Fruit fly (Drosophila melanogaster) whole organism, embryonic: Measurements from ENCODE around the gene CG32971.
A peak's percentile ranks its signal among the peaks of the same experiment; 100 is the strongest.

Experiments
- Asciz ChIP-seq: fragments of 200-800 bp; sonication (Bioruptor generic); optimal IDR thresholded peaks from 2 replicates; lab custom pipeline; 2017; ENCODE audit warnings: missing biosample characterization, mild to moderate bottlenecking, missing genetic modification characterization, missing genetic modification reagents
- Bgb ChIP-seq: fragments of 200-800 bp; sonication (Bioruptor generic); IDR thresholded peaks from 2 replicates; pipeline ENCODE4 v1.3.6; 2022; ENCODE audit warnings: missing biosample characterization, missing genetic modification characterization; ENCODE audit not compliant: partially characterized antibody
- CG1024 ChIP-seq: fragments of 200-800 bp; sonication (Bioruptor generic); IDR thresholded peaks from 2 replicates; pipeline ENCODE4 v1.3.6; 2022; ENCODE audit warnings: missing biosample characterization, missing genetic modification characterization
- CG10979 ChIP-seq: fragments of 200-800 bp; sonication (Bioruptor generic); optimal IDR thresholded peaks from 2 replicates; lab custom pipeline; 2018; ENCODE audit warnings: missing biosample characterization, mild to moderate bottlenecking, missing genetic modification characterization, moderate library complexity
- CG11085 ChIP-seq: fragments of 200-800 bp; sonication (Bioruptor generic); IDR thresholded peaks from 2 replicates; pipeline ENCODE4 v1.3.6; 2022; ENCODE audit warnings: missing biosample characterization, missing genetic modification characterization
- CG11247 ChIP-seq: fragments of 200-800 bp; sonication (Bioruptor generic); IDR thresholded peaks from 2 replicates; pipeline ENCODE4 v1.3.6; 2022; ENCODE audit warnings: missing biosample characterization, missing genetic modification characterization
- CG11398 ChIP-seq: fragments of 200-800 bp; sonication (Bioruptor generic); optimal IDR thresholded peaks from 2 replicates; lab custom pipeline; 2016; ENCODE audit warnings: missing biosample characterization, missing genetic modification characterization
- CG12769 ChIP-seq: fragments of 200-800 bp; sonication (Bioruptor generic); optimal IDR thresholded peaks from 2 replicates; lab custom pipeline; 2019; ENCODE audit warnings: missing biosample characterization, mild to moderate bottlenecking, missing genetic modification characterization, moderate library complexity
- CG12942 ChIP-seq: fragments of 200-800 bp; sonication (Bioruptor generic); optimal IDR thresholded peaks from 3 replicates; lab custom pipeline; 2016; ENCODE audit warnings: missing biosample characterization, missing genetic modification characterization
- CG14667 ChIP-seq: fragments of 200-800 bp; sonication (Bioruptor generic); IDR thresholded peaks from 2 replicates; pipeline ENCODE4 v1.3.6; 2022; ENCODE audit warnings: missing biosample characterization, missing genetic modification characterization
- CG15479 ChIP-seq: fragments of 200-800 bp; sonication (Bioruptor generic); optimal IDR thresholded peaks from 3 replicates; lab custom pipeline; 2019; ENCODE audit warnings: missing biosample characterization, mild to moderate bottlenecking, missing genetic modification characterization, moderate library complexity
- CG17186 ChIP-seq: fragments of 200-800 bp; sonication (Bioruptor generic); optimal IDR thresholded peaks from 3 replicates; lab custom pipeline; 2017; ENCODE audit warnings: missing biosample characterization, missing genetic modification reagents, missing genetic modification characterization
- CG18011 ChIP-seq: fragments of 200-800 bp; sonication (Bioruptor generic); optimal IDR thresholded peaks from 2 replicates; lab custom pipeline; 2017; ENCODE audit warnings: missing biosample characterization, missing genetic modification characterization, mild to moderate bottlenecking, moderate library complexity, missing genotype
- CG2120 ChIP-seq: fragments of 200-800 bp; sonication (Bioruptor generic); optimal IDR thresholded peaks from 3 replicates; lab custom pipeline; 2016; ENCODE audit warnings: missing biosample characterization, missing genetic modification characterization
- CG2202 ChIP-seq: fragments of 200-800 bp; sonication (Bioruptor generic); optimal IDR thresholded peaks from 2 replicates; lab custom pipeline; 2018; ENCODE audit warnings: missing biosample characterization, mild to moderate bottlenecking, missing genetic modification characterization
- CG2678 ChIP-seq: fragments of 200-800 bp; sonication (Bioruptor generic); optimal IDR thresholded peaks from 3 replicates; lab custom pipeline; 2019; ENCODE audit warnings: missing biosample characterization, mild to moderate bottlenecking, missing genetic modification characterization, moderate library complexity
- CG2889 ChIP-seq: fragments of 200-800 bp; sonication (Bioruptor generic); IDR thresholded peaks from 3 replicates; pipeline ENCODE4 v1.3.6; 2022; ENCODE audit warnings: missing biosample characterization, missing genetic modification characterization
- CG3407 ChIP-seq: fragments of 200-800 bp; sonication (Bioruptor generic); optimal IDR thresholded peaks from 2 replicates; lab custom pipeline; 2018; ENCODE audit warnings: missing biosample characterization, mild to moderate bottlenecking, missing genetic modification characterization
- CG4854 ChIP-seq: fragments of 200-800 bp; sonication (Bioruptor generic); optimal IDR thresholded peaks from 2 replicates; lab custom pipeline; 2016; ENCODE audit warnings: missing biosample characterization, missing genetic modification characterization, inconsistent platforms
- CG6254 ChIP-seq: fragments of 200-800 bp; sonication (Bioruptor generic); optimal IDR thresholded peaks from 3 replicates; lab custom pipeline; 2017; ENCODE audit warnings: mild to moderate bottlenecking, missing biosample characterization, missing genetic modification reagents, missing genetic modification characterization
- CG6689 ChIP-seq: fragments of 200-800 bp; sonication (Bioruptor generic); IDR thresholded peaks from 2 replicates; pipeline ENCODE4 v1.3.6; 2022; ENCODE audit warnings: missing biosample characterization, missing genetic modification characterization
- CG6765 ChIP-seq: fragments of 200-800 bp; sonication (Bioruptor generic); optimal IDR thresholded peaks from 3 replicates; lab custom pipeline; 2017; ENCODE audit warnings: missing biosample characterization, mild to moderate bottlenecking, missing genetic modification characterization
- CG6813 ChIP-seq: fragments of 200-800 bp; sonication (Bioruptor generic); optimal IDR thresholded peaks from 2 replicates; lab custom pipeline; 2017; ENCODE audit warnings: missing biosample characterization, missing genetic modification characterization, mild to moderate bottlenecking, moderate library complexity, missing genetic modification reagents
- CG7928 ChIP-seq: fragments of 200-800 bp; sonication (Bioruptor generic); optimal IDR thresholded peaks from 2 replicates; lab custom pipeline; 2017; ENCODE audit warnings: missing biosample characterization, mild to moderate bottlenecking, missing genetic modification characterization
- CG7987 ChIP-seq: fragments of 200-800 bp; sonication (Bioruptor generic); optimal IDR thresholded peaks from 2 replicates; lab custom pipeline; 2018; ENCODE audit warnings: missing biosample characterization, mild to moderate bottlenecking, missing genetic modification characterization, moderate library complexity
- CG8388 ChIP-seq: fragments of 200-800 bp; sonication (Bioruptor generic); optimal IDR thresholded peaks from 2 replicates; lab custom pipeline; 2019; ENCODE audit warnings: missing biosample characterization, mild to moderate bottlenecking, missing genetic modification characterization, moderate library complexity
- CG8478 ChIP-seq: fragments of >200 bp; optimal IDR thresholded peaks from 2 replicates; lab custom pipeline; 2018
- CG8924 ChIP-seq: fragments of 200-800 bp; optimal IDR thresholded peaks from 3 replicates; lab custom pipeline; 2019; ENCODE audit warnings: missing biosample characterization, mild to moderate bottlenecking, missing genetic modification characterization, moderate library complexity
- Camta ChIP-seq: fragments of 200-800 bp; sonication (Bioruptor generic); optimal IDR thresholded peaks from 2 replicates; lab custom pipeline; 2016; ENCODE audit warnings: missing biosample characterization, missing genetic modification characterization
- Fer1 ChIP-seq: fragments of 200-800 bp; sonication (Bioruptor generic); optimal IDR thresholded peaks from 2 replicates; lab custom pipeline; 2017; ENCODE audit warnings: missing biosample characterization, mild to moderate bottlenecking, missing genetic modification characterization
- HmgD ChIP-seq: fragments of 200-800 bp; sonication (Bioruptor generic); optimal IDR thresholded peaks from 3 replicates; lab custom pipeline; 2016; ENCODE audit warnings: missing biosample characterization, missing genetic modification characterization
- Hmx ChIP-seq: fragments of 200-800 bp; sonication (Bioruptor generic); optimal IDR thresholded peaks from 2 replicates; lab custom pipeline; 2016; ENCODE audit warnings: missing biosample characterization, missing genetic modification characterization
- Mrtf ChIP-seq: fragments of 200-800 bp; sonication (Bioruptor generic); IDR thresholded peaks from 3 replicates; pipeline ENCODE4 v1.3.6; 2022; ENCODE audit warnings: missing biosample characterization, missing genetic modification characterization
- NC2α ChIP-seq: fragments of 200-800 bp; sonication (Bioruptor generic); optimal IDR thresholded peaks from 2 replicates; lab custom pipeline; 2016; ENCODE audit warnings: missing biosample characterization, missing genetic modification characterization
- NFAT ChIP-seq: fragments of 200-800 bp; sonication (Bioruptor generic); IDR thresholded peaks from 2 replicates; pipeline ENCODE4 v1.3.6; 2022; ENCODE audit warnings: missing biosample characterization, missing genetic modification characterization
- Sox100B ChIP-seq: fragments of 200-800 bp; sonication (Bioruptor generic); optimal IDR thresholded peaks from 3 replicates; lab custom pipeline; 2018; ENCODE audit warnings: missing biosample characterization, mild to moderate bottlenecking, missing genetic modification characterization
- Xrp1 ChIP-seq: fragments of 200-800 bp; sonication (Bioruptor generic); IDR thresholded peaks from 2 replicates; pipeline ENCODE4 v1.3.6; 2022; ENCODE audit warnings: missing biosample characterization, missing genetic modification characterization
- ac ChIP-seq: fragments of 200-800 bp; sonication (Bioruptor generic); optimal IDR thresholded peaks from 3 replicates; lab custom pipeline; 2017; ENCODE audit warnings: missing biosample characterization, mild to moderate bottlenecking, missing genetic modification characterization
- ase ChIP-seq: fragments of 200-800 bp; sonication (Bioruptor generic); IDR thresholded peaks from 3 replicates; pipeline ENCODE4 v1.3.6; 2022; ENCODE audit warnings: missing biosample characterization, missing genetic modification characterization
- bbx ChIP-seq: fragments of 200-800 bp; sonication (Bioruptor generic); IDR thresholded peaks from 2 replicates; pipeline ENCODE4 v1.3.6; 2022; ENCODE audit warnings: missing biosample characterization, missing genetic modification characterization; ENCODE audit not compliant: partially characterized antibody
- ci ChIP-seq: fragments of 200-800 bp; sonication (Bioruptor generic); IDR thresholded peaks from 3 replicates; pipeline ENCODE4 v1.3.6; 2022; ENCODE audit warnings: missing biosample characterization, missing genetic modification characterization
- dimm ChIP-seq: fragments of 200-800 bp; sonication (Bioruptor generic); IDR thresholded peaks from 2 replicates; pipeline ENCODE4 v1.3.6; 2022; ENCODE audit warnings: missing biosample characterization, missing genetic modification characterization
- fd102C ChIP-seq: fragments of 200-800 bp; sonication (Bioruptor generic); optimal IDR thresholded peaks from 2 replicates; lab custom pipeline; 2018; ENCODE audit warnings: missing biosample characterization, mild to moderate bottlenecking, missing genetic modification characterization, moderate library complexity
- gt ChIP-seq: fragments of 200-800 bp; sonication (Bioruptor generic); IDR thresholded peaks from 2 replicates; pipeline ENCODE4 v1.3.6; 2022; ENCODE audit warnings: missing biosample characterization, missing genetic modification characterization
- klu ChIP-seq: fragments of 200-800 bp; sonication (Bioruptor generic); IDR thresholded peaks from 2 replicates; pipeline ENCODE4 v1.3.6; 2022; ENCODE audit warnings: missing biosample characterization, missing genetic modification characterization
- lmd ChIP-seq: fragments of 200-800 bp; sonication (Bioruptor generic); IDR thresholded peaks from 2 replicates; pipeline ENCODE4 v1.3.6; 2022; ENCODE audit warnings: missing biosample characterization, missing genetic modification characterization
- odd ChIP-seq: fragments of 200-800 bp; sonication (Bioruptor generic); optimal IDR thresholded peaks from 2 replicates; lab custom pipeline; 2017; ENCODE audit warnings: missing biosample characterization, mild to moderate bottlenecking, missing genetic modification characterization
- p53 ChIP-seq: fragments of 200-800 bp; sonication (Bioruptor generic); optimal IDR thresholded peaks from 2 replicates; lab custom pipeline; 2016; ENCODE audit warnings: missing biosample characterization, missing genetic modification characterization
- sug ChIP-seq: fragments of 200-800 bp; optimal IDR thresholded peaks from 2 replicates; lab custom pipeline; 2019; ENCODE audit warnings: missing biosample characterization, mild to moderate bottlenecking, missing genetic modification characterization, moderate library complexity
- toy ChIP-seq: fragments of 200-800 bp; sonication (Bioruptor generic); IDR thresholded peaks from 2 replicates; pipeline ENCODE4 v1.3.6; 2022; ENCODE audit warnings: missing biosample characterization, missing genetic modification characterization
- vfl ChIP-seq: fragments of 200-800 bp; sonication (Bioruptor generic); optimal IDR thresholded peaks from 2 replicates; lab custom pipeline; 2016; ENCODE audit warnings: missing biosample characterization, missing genetic modification characterization

The CG32971 gene

dm6 chr2L:14234627-14235308, 39.9 kb upstream of the CG32971 start (continued):
- TF ChIP-seq fd102C (GFP tag; lab: Kevin White, UChicago) (no peak), Xrp1 (GFP tag; lab: Robert Waterston, UW) (peak; percentile 44; the same call in 1 of the 2 replicates), Camta (no peak), ac (GFP tag; lab: Kevin White, UChicago) (no peak), CG14667 (GFP tag; lab: Robert Waterston, UW) (no peak), CG2889 (no peak), CG15479 (GFP tag; lab: Kevin White, UChicago) (no peak), CG7928 (no peak), lmd (GFP tag; lab: Robert Waterston, UW) (no peak), CG2678 (peak; percentile 23), CG6689 (no peak), CG1024 (no peak), CG7987 (no peak), CG12769 (tag; lab: Kevin White, UChicago) (no peak), CG8478 (lab: Kevin White, UChicago) (no peak), NFAT (no peak), CG10979 (peak; percentile 51), Fer1 (GFP tag; lab: Kevin White, UChicago) (no peak), HmgD (GFP tag; lab: Kevin White, UChicago) (no peak), Mrtf (GFP tag; lab: Robert Waterston, UW) (no peak), CG6765 (no peak), gt (GFP tag; lab: Robert Waterston, UW) (no peak), CG3407 (GFP tag; lab: Kevin White, UChicago) (peak; percentile 59), CG18011 (no peak), CG11398 (GFP tag; lab: Kevin White, UChicago) (no peak), bbx (GFP tag; lab: Robert Waterston, UW) (no peak), odd (GFP tag; lab: Kevin White, UChicago) (no peak), sug (tag; lab: Kevin White, UChicago) (peak; percentile 98), Hmx (GFP tag; lab: Kevin White, UChicago) (no peak), CG8924 (tag; lab: Kevin White, UChicago) (peak; percentile 37), CG6813 (peak; percentile 22), Asciz (GFP tag; lab: Kevin White, UChicago) (peak; percentile 44), CG4854 (GFP tag; lab: Kevin White, UChicago) (no peak), CG12942 (GFP tag; lab: Kevin White, UChicago) (no peak), CG8388 (GFP tag; lab: Kevin White, UChicago) (peak; percentile 46), p53 (GFP tag; lab: Kevin White, UChicago) (no peak), CG2202 (tag; lab: Kevin White, UChicago) (peak; percentile 40), dimm (no peak), Sox100B (peak; percentile 13), CG11085 (no peak), CG11247 (no peak), CG2120 (GFP tag; lab: Kevin White, UChicago) (no peak), CG6254 (peak; percentile 57), klu (GFP tag; lab: Robert Waterston, UW) (no peak), Bgb (GFP tag; lab: Robert Waterston, UW) (no peak), vfl (GFP tag; lab: Kevin White, UChicago) (no peak), ase (no peak), CG17186 (GFP tag; lab: Kevin White, UChicago) (no peak), toy (GFP tag; lab: Robert Waterston, UW) (no peak), NC2α (no peak), ci (GFP tag; lab: Robert Waterston, UW) (peak; percentile 39; the same call in 1 of the 3 replicates)
